Worm (Caenorhabditis elegans) whole organism, early embryonic: ENCODE measurements around the gene mak-2.
"Not testable (repeated sequence)": the region's sequence is repeated elsewhere in the genome, so short reads cannot be mapped to it uniquely, and the experiment has no call there.

Experiments
- B0310.2 ChIP-seq: sonication (generic microtip); optimal IDR thresholded peaks from 2 replicates; lab custom pipeline; 2016; ENCODE audit warnings: mild to moderate bottlenecking, missing genetic modification characterization, missing compliant biosample characterization
- F13C5.2 ChIP-seq: sonication (generic microtip); optimal IDR thresholded peaks from 2 replicates; lab custom pipeline; 2017; ENCODE audit warnings: mild to moderate bottlenecking, missing genetic modification characterization, inconsistent platforms, missing compliant biosample characterization
- aly-1 ChIP-seq: sonication (generic microtip); optimal IDR thresholded peaks from 2 replicates; lab custom pipeline; 2016; ENCODE audit warnings: missing genetic modification characterization, missing compliant biosample characterization
- ama-1 ChIP-seq: fragments of 150-350 bp; optimal IDR thresholded peaks from 2 replicates; lab custom pipeline; 2014
- ceh-13 ChIP-seq: fragments of 200-800 bp; sonication (Bioruptor generic); optimal IDR thresholded peaks from 2 replicates; lab custom pipeline; 2018; ENCODE audit warnings: mild to moderate bottlenecking, missing genetic modification characterization, missing compliant biosample characterization
- ceh-36 ChIP-seq: sonication (generic microtip); optimal IDR thresholded peaks from 2 replicates; lab custom pipeline; 2016; ENCODE audit warnings: missing genetic modification characterization, inconsistent platforms, missing compliant biosample characterization
- ets-7 ChIP-seq: sonication (generic microtip); optimal IDR thresholded peaks from 2 replicates; lab custom pipeline; 2016; ENCODE audit warnings: missing genotype, missing genetic modification characterization, missing compliant biosample characterization
- flt-1 ChIP-seq: fragments of 200-800 bp; sonication (Bioruptor generic); IDR thresholded peaks from 2 replicates; pipeline ENCODE4 v1.3.6; 2022; ENCODE audit warnings: missing genetic modification characterization, missing compliant biosample characterization
- hmbx-1 ChIP-seq: sonication (generic microtip); optimal IDR thresholded peaks from 2 replicates; lab custom pipeline; 2016; ENCODE audit warnings: mild to moderate bottlenecking, missing genetic modification characterization, missing compliant biosample characterization
- hmg-4 ChIP-seq: fragments of 200-800 bp; sonication (Bioruptor generic); optimal IDR thresholded peaks from 2 replicates; lab custom pipeline; 2018; ENCODE audit warnings: mild to moderate bottlenecking, missing genetic modification characterization, missing compliant biosample characterization
- hnd-1 ChIP-seq: sonication (generic microtip); optimal IDR thresholded peaks from 2 replicates; lab custom pipeline; 2016; ENCODE audit warnings: missing genetic modification characterization, missing compliant biosample characterization
- pes-1 ChIP-seq: fragments of 200-800 bp; sonication (Bioruptor generic); IDR thresholded peaks from 2 replicates; pipeline ENCODE4 v1.3.6; 2022; ENCODE audit warnings: missing genetic modification reagents, missing genetic modification characterization, missing compliant biosample characterization
- scrt-1 ChIP-seq: fragments of 200-800 bp; sonication (Bioruptor generic); IDR thresholded peaks from 2 replicates; pipeline ENCODE4 v1.3.6; 2022; ENCODE audit warnings: missing genetic modification characterization, missing compliant biosample characterization
- sea-1 ChIP-seq: fragments of 200-800 bp; sonication (Bioruptor generic); conservative IDR thresholded peaks from 2 replicates; pipeline ENCODE4 v1.3.6; 2022; ENCODE audit warnings: missing genetic modification characterization, missing compliant biosample characterization
- tbx-11 ChIP-seq: fragments of 200-800 bp; sonication (Bioruptor generic); IDR thresholded peaks from 2 replicates; pipeline ENCODE4 v1.3.6; 2022; ENCODE audit warnings: missing genetic modification characterization, missing compliant biosample characterization
- tbx-37 ChIP-seq: fragments of 200-800 bp; sonication (Bioruptor generic); conservative IDR thresholded peaks from 2 replicates; pipeline ENCODE4 v1.3.6; 2022; ENCODE audit warnings: missing genetic modification reagents, missing genetic modification characterization, missing compliant biosample characterization
- tra-4 ChIP-seq: sonication (generic microtip); optimal IDR thresholded peaks from 2 replicates; lab custom pipeline; 2017; ENCODE audit warnings: missing genetic modification characterization, missing compliant biosample characterization

Gene mak-2

DNA sequence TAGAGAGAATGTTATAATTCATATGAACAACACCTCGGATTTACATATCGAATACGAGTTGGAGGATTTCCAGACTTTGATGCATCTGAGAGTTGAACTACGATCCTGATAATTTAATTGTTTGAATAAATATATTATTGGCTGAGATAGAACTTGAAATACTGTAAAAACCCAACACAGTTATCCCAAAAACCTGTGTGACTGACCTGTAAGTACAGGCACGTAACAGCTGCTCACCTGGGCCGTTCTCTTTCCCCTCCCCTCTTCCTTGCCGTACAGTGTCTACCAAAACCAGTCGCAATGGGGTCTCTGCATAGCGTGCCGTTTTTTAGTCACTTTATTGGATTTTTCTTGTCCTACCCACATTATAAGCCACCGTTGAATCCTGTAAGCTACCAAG lies 19.8 kb downstream of the mak-2 start, which contains the start of gene fbxc-12:
TSS of gene fbxc-12 (plus strand) at position 301 of the 400 bp plus-strand sequence.
- not testable (repeated sequence) for TF ChIP-seq B0310.2 (tag; lab: Kevin White, UChicago); ets-7; tbx-11

DNA sequence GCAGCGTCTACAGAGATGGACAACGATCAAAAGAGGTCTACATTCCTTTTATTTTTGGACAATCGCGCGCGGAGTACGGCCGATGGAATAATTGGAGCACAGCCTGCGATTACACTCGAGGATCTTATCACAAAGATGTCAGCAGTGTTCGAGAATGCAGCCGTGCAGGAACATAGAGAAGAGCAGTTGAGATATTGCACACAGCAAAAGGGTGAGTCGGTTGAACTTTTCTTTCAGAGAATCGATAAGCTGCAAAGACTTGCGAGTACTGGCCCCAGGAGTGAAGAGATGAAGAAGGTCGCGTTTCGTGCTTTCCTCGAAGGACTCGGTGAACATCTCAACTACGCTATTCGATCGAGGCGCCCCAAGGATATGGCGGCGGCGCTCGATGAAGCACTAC lies 29.7 kb downstream of the mak-2 start:
- no peak for TF ChIP-seq aly-1 (tag; lab: Kevin White, UChicago)
- no peak for TF ChIP-seq ama-1 (lab: Kevin White, UChicago)

DNA sequence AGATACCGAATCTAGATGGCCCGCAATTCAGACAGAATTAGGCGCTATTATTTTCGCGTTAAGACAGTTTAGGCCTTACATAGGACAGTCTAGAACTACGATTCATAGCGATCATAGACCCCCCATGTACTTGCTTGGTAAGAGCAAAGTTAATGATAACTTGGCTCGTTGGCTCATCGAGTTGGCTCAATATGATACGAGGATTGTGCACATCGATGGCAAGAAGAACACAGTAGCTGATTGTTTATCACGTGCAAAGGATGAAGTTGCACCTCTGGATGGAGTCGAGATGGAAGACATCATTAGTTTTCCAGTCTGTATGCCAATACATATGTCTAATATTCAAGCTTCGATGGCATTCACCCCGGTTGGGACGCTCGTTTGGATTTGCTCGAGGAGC lies 32.5 kb downstream of the mak-2 start:
- TF ChIP-seq F13C5.2 (tag; lab: Kevin White, UChicago) (no peak), ama-1 (lab: Kevin White, UChicago) (no peak), pes-1 (GFP tag; lab: Robert Waterston, UW) (no peak), hnd-1 (no peak), hmg-4 (GFP tag; lab: Kevin White, UChicago) (no peak), sea-1 (GFP tag; lab: Robert Waterston, UW) (no peak), tbx-11 (no peak)

DNA sequence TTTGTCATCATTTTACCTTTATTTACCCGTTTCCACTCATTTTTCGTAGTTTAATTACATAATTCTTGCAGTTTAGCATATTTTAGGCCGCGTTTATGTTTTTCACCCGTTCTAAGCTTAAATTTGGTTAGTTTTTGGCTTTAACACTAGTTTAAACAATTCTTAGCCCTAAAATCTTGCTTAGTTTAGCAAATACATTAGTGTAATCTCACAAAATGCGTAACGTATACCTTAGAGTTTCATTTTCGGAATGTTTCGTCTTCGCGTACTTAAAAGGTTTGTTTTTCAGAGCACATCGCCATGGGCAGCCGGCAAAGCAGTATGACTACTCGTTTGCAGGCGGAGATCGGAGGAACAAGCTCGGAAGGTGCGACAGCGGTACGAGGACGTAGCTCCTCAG lies 34.5 kb downstream of the mak-2 start, which contains the start of gene F58H7.5:
TSS of gene F58H7.5 (plus strand) at position 301 of the 400 bp plus-strand sequence.
- TF ChIP-seq ceh-36 (tag; lab: Kevin White, UChicago) = no peak
- no peak for TF ChIP-seq pes-1 (GFP tag; lab: Robert Waterston, UW)
- no peak for TF ChIP-seq ets-7
- TF ChIP-seq sea-1 (GFP tag; lab: Robert Waterston, UW) = no peak
- TF ChIP-seq tbx-11 = no peak
- TF ChIP-seq hnd-1 = no peak
- no peak for TF ChIP-seq hmbx-1 (tag; lab: Kevin White, UChicago)
- no peak for TF ChIP-seq F13C5.2 (tag; lab: Kevin White, UChicago)
- no peak for TF ChIP-seq tbx-37
- no peak for TF ChIP-seq aly-1 (tag; lab: Kevin White, UChicago)
- no peak for TF ChIP-seq ceh-13 (GFP tag; lab: Kevin White, UChicago)
- TF ChIP-seq tra-4 = no peak
- TF ChIP-seq hmg-4 (GFP tag; lab: Kevin White, UChicago) = no peak
- no peak for TF ChIP-seq ama-1 (lab: Kevin White, UChicago)
- no peak for TF ChIP-seq scrt-1 (GFP tag; lab: Robert Waterston, UW)
- no peak for TF ChIP-seq B0310.2 (tag; lab: Kevin White, UChicago)
- no peak for TF ChIP-seq flt-1

DNA sequence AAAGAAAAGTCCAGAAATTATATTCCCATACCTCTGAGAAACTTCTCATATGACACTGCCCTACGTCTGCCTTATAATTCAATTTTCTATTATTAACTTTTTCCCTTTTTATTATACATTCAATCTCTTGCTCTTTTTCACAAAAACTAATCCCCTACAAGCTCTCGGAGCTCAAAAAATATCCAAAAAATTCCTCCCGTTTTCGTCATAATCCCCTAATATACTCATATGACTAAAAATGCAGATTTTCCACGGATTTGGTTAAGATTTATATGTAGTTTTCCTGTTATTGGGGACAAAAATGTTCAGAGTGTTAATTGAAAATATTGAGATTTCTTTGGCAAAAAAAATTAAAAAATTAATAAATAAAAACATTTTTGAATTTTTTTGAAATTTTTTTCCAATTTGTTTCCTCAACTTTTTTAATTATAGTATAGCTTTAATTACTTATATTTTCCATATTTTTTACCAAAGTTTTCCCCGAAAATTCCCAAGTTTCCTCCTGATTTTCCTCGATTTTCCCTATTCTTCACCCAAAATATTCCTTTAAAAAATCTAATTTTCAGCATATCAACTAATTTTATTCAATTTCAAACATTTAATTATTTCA lies 39.3 kb downstream of the mak-2 start, which contains the start of gene lgc-30:
TSS of gene lgc-30 (plus strand) at position 560 of the 610 bp plus-strand sequence.
- TF ChIP-seq ceh-36 (tag; lab: Kevin White, UChicago) = no peak

- no peak for TF ChIP-seq hnd-1
- no peak for TF ChIP-seq aly-1 (tag; lab: Kevin White, UChicago)
- no peak for TF ChIP-seq pes-1 (GFP tag; lab: Robert Waterston, UW)
- TF ChIP-seq sea-1 (GFP tag; lab: Robert Waterston, UW) = no peak
- TF ChIP-seq tbx-37 = no peak
- TF ChIP-seq B0310.2 (tag; lab: Kevin White, UChicago) = no peak
- TF ChIP-seq hmg-4 (GFP tag; lab: Kevin White, UChicago) = no peak
- no peak for TF ChIP-seq ama-1 (lab: Kevin White, UChicago)
- no peak for TF ChIP-seq flt-1
- TF ChIP-seq ceh-13 (GFP tag; lab: Kevin White, UChicago) = no peak
- no peak for TF ChIP-seq ceh-36 (tag; lab: Kevin White, UChicago)
- TF ChIP-seq hmbx-1 (tag; lab: Kevin White, UChicago) = no peak
- TF ChIP-seq scrt-1 (GFP tag; lab: Robert Waterston, UW) = no peak
- TF ChIP-seq tra-4 = no peak
- TF ChIP-seq tbx-11 = no peak
- no peak for TF ChIP-seq F13C5.2 (tag; lab: Kevin White, UChicago)
- TF ChIP-seq ets-7 = no peak
Observed at ce11 chrIV:927510-927909, 42.4 kb downstream of the mak-2 start.

ce11 chrIV:935725-936124 lies 50.6 kb downstream of the mak-2 start, which contains the start of gene F58H7.1:
F58H7.1 (minus strand) TSS chrIV:935825.
- TF ChIP-seq B0310.2 (tag; lab: Kevin White, UChicago) = no peak
